Fruit fly (Drosophila melanogaster) whole organism, prepupa: ENCODE data around the gene AP-1gamma.

Experiments
- Blimp-1 ChIP-seq: fragments of 200-800 bp; sonication (Bioruptor generic); optimal IDR thresholded peaks from 3 replicates; lab custom pipeline; 2017; ENCODE audit warnings: missing biosample characterization, missing genetic modification characterization, mild to moderate bottlenecking, moderate library complexity, missing genetic modification reagents
- CG10669 ChIP-seq: fragments of 200-800 bp; sonication (Bioruptor generic); optimal IDR thresholded peaks from 3 replicates; lab custom pipeline; 2018; ENCODE audit warnings: missing biosample characterization, mild to moderate bottlenecking, missing genetic modification characterization, moderate library complexity
- CG11294 ChIP-seq: fragments of 200-800 bp; sonication (Bioruptor generic); IDR thresholded peaks from 2 replicates; pipeline ENCODE4 v1.3.6; 2022; ENCODE audit warnings: missing biosample characterization, missing genetic modification characterization
- CG11762 ChIP-seq: fragments of 200-800 bp; sonication (Bioruptor generic); optimal IDR thresholded peaks from 3 replicates; lab custom pipeline; 2016; ENCODE audit warnings: missing biosample characterization, missing genetic modification characterization; ENCODE audit not compliant: insufficient read depth
- CG11902 ChIP-seq: fragments of 200-800 bp; sonication (Bioruptor generic); optimal IDR thresholded peaks from 3 replicates; lab custom pipeline; 2016; ENCODE audit warnings: missing biosample characterization, missing genetic modification characterization
- CG15336 ChIP-seq: fragments of 200-800 bp; sonication (Bioruptor generic); IDR thresholded peaks from 2 replicates; pipeline ENCODE4 v1.3.6; 2022; ENCODE audit warnings: missing biosample characterization, missing genetic modification characterization
- CG16779 ChIP-seq: fragments of 200-800 bp; sonication (Bioruptor generic); optimal IDR thresholded peaks from 3 replicates; lab custom pipeline; 2017; ENCODE audit warnings: missing biosample characterization, mild to moderate bottlenecking, missing genetic modification characterization
- CG3032 ChIP-seq: fragments of 200-800 bp; optimal IDR thresholded peaks from 2 replicates; lab custom pipeline; 2019; ENCODE audit warnings: missing biosample characterization, mild to moderate bottlenecking, missing genetic modification characterization, moderate library complexity
- CG32006 ChIP-seq: fragments of 200-800 bp; sonication (Bioruptor generic); optimal IDR thresholded peaks from 3 replicates; lab custom pipeline; 2017; ENCODE audit warnings: missing biosample characterization, mild to moderate bottlenecking, missing genetic modification characterization
- CG34406 ChIP-seq: fragments of 200-800 bp; sonication (Bioruptor generic); optimal IDR thresholded peaks from 3 replicates; lab custom pipeline; 2016; ENCODE audit warnings: missing biosample characterization, missing genetic modification characterization
- CG6163 ChIP-seq: fragments of 200-800 bp; sonication (Bioruptor generic); IDR thresholded peaks from 3 replicates; pipeline ENCODE4 v1.3.6; 2022; ENCODE audit warnings: missing biosample characterization, missing genetic modification characterization
- CG7368 ChIP-seq: fragments of 200-800 bp; sonication (Bioruptor generic); optimal IDR thresholded peaks from 3 replicates; lab custom pipeline; 2016; ENCODE audit warnings: missing biosample characterization, missing genetic modification characterization
- CG8119 ChIP-seq: fragments of 200-800 bp; sonication (Bioruptor generic); IDR thresholded peaks from 3 replicates; pipeline ENCODE4 v1.3.6; 2022; ENCODE audit warnings: missing biosample characterization, missing genetic modification characterization
- CG8319 ChIP-seq: fragments of 200-800 bp; sonication (Bioruptor generic); optimal IDR thresholded peaks from 3 replicates; lab custom pipeline; 2016; ENCODE audit warnings: missing biosample characterization, missing genetic modification characterization
- CG8632 ChIP-seq: fragments of 200-800 bp; sonication (Bioruptor generic); optimal IDR thresholded peaks from 3 replicates; lab custom pipeline; 2016; ENCODE audit warnings: missing biosample characterization, missing genetic modification characterization
- Eip78C ChIP-seq: fragments of 200-800 bp; sonication (Bioruptor generic); peaks from one replicate; lab custom pipeline; 2016; ENCODE audit warnings: missing biosample characterization, missing genetic modification characterization
- Eip93F ChIP-seq: fragments of 200-800 bp; sonication (Bioruptor generic); optimal IDR thresholded peaks from 2 replicates; lab custom pipeline; 2016; ENCODE audit warnings: missing biosample characterization, mild to moderate bottlenecking, missing genetic modification characterization
- Ets96B ChIP-seq: fragments of 200-800 bp; optimal IDR thresholded peaks from 2 replicates; lab custom pipeline; 2019; ENCODE audit warnings: missing biosample characterization, mild to moderate bottlenecking, missing genetic modification characterization, moderate library complexity
- Hr38 ChIP-seq: sonication (Bioruptor generic); optimal IDR thresholded peaks from 2 replicates; lab custom pipeline; 2016; ENCODE audit warnings: missing biosample characterization, missing genetic modification characterization
- Hr39 ChIP-seq: fragments of 200-800 bp; sonication (Bioruptor generic); optimal IDR thresholded peaks from 2 replicates; lab custom pipeline; 2016; ENCODE audit warnings: missing biosample characterization, missing genetic modification characterization
- Hr4 ChIP-seq: fragments of 200-800 bp; sonication (Bioruptor generic); optimal IDR thresholded peaks from 3 replicates; lab custom pipeline; 2016; ENCODE audit warnings: missing biosample characterization, missing genetic modification characterization
- Lpt ChIP-seq: fragments of 200-800 bp; sonication (Bioruptor generic); optimal IDR thresholded peaks from 3 replicates; lab custom pipeline; 2016; ENCODE audit warnings: missing biosample characterization, missing genetic modification characterization
- Met ChIP-seq: fragments of 200-800 bp; sonication (Bioruptor generic); optimal IDR thresholded peaks from 3 replicates; lab custom pipeline; 2016; ENCODE audit warnings: missing biosample characterization, missing genetic modification characterization
- Sox102F ChIP-seq: fragments of 200-800 bp; sonication (Bioruptor generic); optimal IDR thresholded peaks from 2 replicates; lab custom pipeline; 2016; ENCODE audit warnings: missing biosample characterization, mild to moderate bottlenecking, missing genetic modification characterization
- Sox14 ChIP-seq: fragments of 200-800 bp; sonication (Bioruptor generic); optimal IDR thresholded peaks from 3 replicates; lab custom pipeline; 2016; ENCODE audit warnings: missing biosample characterization, missing genetic modification characterization
- Sox15 ChIP-seq: fragments of 200-800 bp; sonication (Bioruptor generic); optimal IDR thresholded peaks from 3 replicates; lab custom pipeline; 2016; ENCODE audit warnings: missing biosample characterization, missing genetic modification characterization
- achi ChIP-seq: fragments of 200-800 bp; sonication (Bioruptor generic); optimal IDR thresholded peaks from 3 replicates; lab custom pipeline; 2016; ENCODE audit warnings: missing biosample characterization, missing genetic modification characterization
- cyc ChIP-seq: fragments of 200-800 bp; sonication (Bioruptor generic); optimal IDR thresholded peaks from 3 replicates; lab custom pipeline; 2016; ENCODE audit warnings: missing biosample characterization, missing genetic modification characterization
- dac ChIP-seq: fragments of 200-800 bp; sonication (Bioruptor generic); optimal IDR thresholded peaks from 2 replicates; lab custom pipeline; 2017; ENCODE audit warnings: missing biosample characterization, mild to moderate bottlenecking, missing genetic modification characterization
- eg ChIP-seq: fragments of 200-800 bp; sonication (Bioruptor generic); IDR thresholded peaks from 3 replicates; pipeline ENCODE4 v1.3.6; 2022; ENCODE audit warnings: missing biosample characterization, missing genetic modification characterization
- esn ChIP-seq: fragments of 200-800 bp; sonication (Bioruptor generic); optimal IDR thresholded peaks from 2 replicates; lab custom pipeline; 2016; ENCODE audit warnings: missing biosample characterization, mild to moderate bottlenecking, missing genetic modification characterization, moderate library complexity
- fd59A ChIP-seq: fragments of 200-800 bp; sonication (Bioruptor generic); optimal IDR thresholded peaks from 2 replicates; lab custom pipeline; 2017; ENCODE audit warnings: missing biosample characterization, mild to moderate bottlenecking, missing genetic modification characterization, missing genetic modification reagents
- fd85E ChIP-seq: fragments of 200-800 bp; sonication (Bioruptor generic); optimal IDR thresholded peaks from 3 replicates; lab custom pipeline; 2016; ENCODE audit warnings: missing biosample characterization, missing genetic modification characterization
- fkh ChIP-seq: fragments of 200-800 bp; sonication (Bioruptor generic); optimal IDR thresholded peaks from 3 replicates; lab custom pipeline; 2017; ENCODE audit warnings: missing biosample characterization, mild to moderate bottlenecking, missing genetic modification characterization, moderate library complexity
- lz ChIP-seq: fragments of 200-800 bp; sonication (Bioruptor generic); optimal IDR thresholded peaks from 3 replicates; lab custom pipeline; 2016; ENCODE audit warnings: missing biosample characterization, missing genetic modification characterization
- net ChIP-seq: fragments of 200-800 bp; sonication (Bioruptor generic); optimal IDR thresholded peaks from 3 replicates; lab custom pipeline; 2016; ENCODE audit warnings: missing biosample characterization, missing genetic modification characterization
- spab ChIP-seq: fragments of 200-800 bp; sonication (Bioruptor generic); optimal IDR thresholded peaks from 2 replicates; lab custom pipeline; 2017; ENCODE audit warnings: missing biosample characterization, mild to moderate bottlenecking, missing genetic modification characterization, missing genetic modification reagents
- ss ChIP-seq, 2 experiments: fragments of 200-800 bp; sonication (Bioruptor generic); optimal IDR thresholded peaks; 2 replicates in 1 of 2; 3 replicates in 1 of 2; lab custom pipeline; 2017 to 2018; ENCODE audit warnings: mild to moderate bottlenecking in 2 of 2, missing biosample characterization in 2 of 2, missing genetic modification characterization in 2 of 2, moderate library complexity in 1 of 2
- svp ChIP-seq: fragments of 200-800 bp; sonication (Bioruptor generic); peaks from one replicate; lab custom pipeline; 2016; ENCODE audit warnings: missing biosample characterization, missing genetic modification characterization
- topi ChIP-seq: fragments of 200-800 bp; sonication (Bioruptor generic); optimal IDR thresholded peaks from 3 replicates; lab custom pipeline; 2016; ENCODE audit warnings: missing biosample characterization, missing genetic modification characterization

Gene AP-1gamma

DNA sequence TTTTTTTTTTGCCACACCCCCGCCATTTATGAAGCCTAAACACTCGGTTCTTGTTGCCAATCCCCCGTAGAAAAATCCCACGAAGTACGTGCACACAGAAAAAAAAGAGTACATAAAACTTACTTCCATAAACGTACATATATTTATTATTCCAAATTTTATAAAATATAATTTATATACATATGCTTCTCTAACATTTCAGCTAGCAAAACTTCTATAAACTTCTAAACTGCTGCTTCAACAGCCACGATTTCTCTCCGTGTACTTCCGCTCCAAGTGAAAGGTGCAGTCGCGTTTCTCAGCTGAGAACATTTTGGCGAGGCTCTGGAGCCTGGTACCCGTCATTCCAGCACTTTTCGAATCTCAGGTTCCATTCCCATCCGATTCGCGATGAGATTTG is 45.8 kb upstream of the AP-1gamma start (continued):
- no peak for TF ChIP-seq fkh
- TF ChIP-seq Eip78C (GFP tag; lab: Kevin White, UChicago), result peak; percentile 90
- TF ChIP-seq CG8632 (GFP tag; lab: Kevin White, UChicago), result peak; percentile 46
- peak; percentile 41 for TF ChIP-seq CG10669 (GFP tag; lab: Kevin White, UChicago)
- peak; percentile 74 for TF ChIP-seq CG15336 (GFP tag; lab: Robert Waterston, UW)
- peak; percentile 86 for TF ChIP-seq svp (GFP tag; lab: Kevin White, UChicago)
- TF ChIP-seq CG3032 (tag; lab: Kevin White, UChicago), result peak; percentile 55
- TF ChIP-seq Blimp-1 (GFP tag; lab: Kevin White, UChicago), result peak; percentile 10
- no peak for TF ChIP-seq dac (GFP tag; lab: Kevin White, UChicago)
- TF ChIP-seq ss (GFP tag; optimal IDR thresholded peaks at IDR 0.05; lab: Kevin White, UChicago), result peak; percentile 41 to 58
- TF ChIP-seq CG7368 (GFP tag; lab: Kevin White, UChicago), result no peak
- peak; percentile 65 for TF ChIP-seq Met (GFP tag; lab: Kevin White, UChicago)
- peak; percentile 21 for TF ChIP-seq Hr4 (GFP tag; lab: Kevin White, UChicago)
- peak; percentile 20 for TF ChIP-seq Sox14 (GFP tag; lab: Kevin White, UChicago)
- TF ChIP-seq Sox15 (GFP tag; lab: Kevin White, UChicago), result peak; percentile 36
- TF ChIP-seq Sox102F, result peak; percentile 50
- TF ChIP-seq Hr38 (GFP tag; lab: Kevin White, UChicago), result no peak

DNA sequence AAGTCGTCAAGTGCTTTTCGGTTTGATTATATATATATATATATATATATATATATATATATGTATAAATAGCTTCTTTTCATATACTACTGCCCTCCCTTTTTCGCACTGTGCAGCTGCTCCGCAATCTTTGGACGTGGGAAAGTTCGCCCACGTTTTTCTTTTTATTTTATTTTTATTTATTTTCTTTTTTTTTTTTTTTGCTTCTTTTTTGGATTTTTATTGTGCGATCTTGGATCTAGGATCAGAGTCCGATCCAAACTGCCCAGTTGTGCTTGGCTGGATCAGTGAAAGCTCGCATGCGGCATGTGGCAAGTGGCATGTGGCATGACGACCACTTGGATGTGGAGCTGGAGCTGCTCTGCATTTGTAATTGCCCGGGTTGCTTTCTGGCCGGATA is 45.1 kb upstream of the AP-1gamma start:
- TF ChIP-seq Lpt (GFP tag; lab: Kevin White, UChicago) (no peak), net (GFP tag; lab: Kevin White, UChicago) (no peak), CG6163 (GFP tag; lab: Robert Waterston, UW) (no peak), CG15336 (GFP tag; lab: Robert Waterston, UW) (no peak), CG8119 (peak; percentile 62), CG3032 (tag; lab: Kevin White, UChicago) (no peak), achi (GFP tag; lab: Kevin White, UChicago) (no peak), Ets96B (tag; lab: Kevin White, UChicago) (no peak), eg (GFP tag; lab: Robert Waterston, UW) (peak; percentile 55; the same call in 1 of the 3 replicates), esn (GFP tag; lab: Kevin White, UChicago) (no peak), CG11902 (GFP tag; lab: Kevin White, UChicago) (no peak), Eip93F (GFP tag; lab: Kevin White, UChicago) (no peak), CG16779 (tag; lab: Kevin White, UChicago) (no peak), CG11294 (no peak), fd85E (GFP tag; lab: Kevin White, UChicago) (no peak), lz (no peak), Sox14 (GFP tag; lab: Kevin White, UChicago) (no peak), spab (GFP tag; lab: Kevin White, UChicago) (no peak), topi (GFP tag; lab: Kevin White, UChicago) (no peak), CG32006 (peak; percentile 37), Hr4 (GFP tag; lab: Kevin White, UChicago) (peak; percentile 4), fd59A (GFP tag; lab: Kevin White, UChicago) (no peak), CG11762 (GFP tag; lab: Kevin White, UChicago) (no peak), CG7368 (GFP tag; lab: Kevin White, UChicago) (no peak), fkh (no peak), cyc (GFP tag; lab: Kevin White, UChicago) (no peak), CG8319 (GFP tag; lab: Kevin White, UChicago) (no peak), CG34406 (GFP tag; lab: Kevin White, UChicago) (peak; percentile 13), Hr39 (GFP tag; lab: Kevin White, UChicago) (no peak), Eip78C (GFP tag; lab: Kevin White, UChicago) (no peak)
